Fruit fly (Drosophila melanogaster) whole organism, wandering third instar larva: ENCODE data around the gene CG5506.

ENCODE experiments used
- Abd-B ChIP-seq: fragments of >200 bp; optimal IDR thresholded peaks from 2 replicates; lab custom pipeline; 2017; ENCODE audit warnings: missing biosample characterization, missing genetic modification characterization
- CG32264 ChIP-seq: fragments of 200-800 bp; sonication (Bioruptor generic); optimal IDR thresholded peaks from 2 replicates; lab custom pipeline; 2016; ENCODE audit warnings: missing biosample characterization, missing genetic modification characterization
- CrebA ChIP-seq: fragments of 200-800 bp; sonication (Bioruptor generic); optimal IDR thresholded peaks from 2 replicates; lab custom pipeline; 2016; ENCODE audit warnings: missing biosample characterization, mild to moderate bottlenecking, missing genetic modification characterization, borderline replicate concordance
- br ChIP-seq: fragments of 200-800 bp; sonication (Bioruptor generic); optimal IDR thresholded peaks from 2 replicates; lab custom pipeline; 2016; ENCODE audit warnings: missing biosample characterization, missing genetic modification characterization
- h ChIP-seq: fragments of 200-800 bp; sonication (Bioruptor generic); optimal IDR thresholded peaks from 3 replicates; lab custom pipeline; 2016; ENCODE audit warnings: missing biosample characterization, mild to moderate bottlenecking, missing genetic modification characterization
- psq ChIP-seq: fragments of 200-800 bp; sonication (Bioruptor generic); optimal IDR thresholded peaks from 3 replicates; lab custom pipeline; 2017; ENCODE audit warnings: missing biosample characterization, mild to moderate bottlenecking, missing genetic modification characterization, moderate library complexity
- sage ChIP-seq: fragments of 200-800 bp; sonication (Bioruptor generic); optimal IDR thresholded peaks from 2 replicates; lab custom pipeline; 2016; ENCODE audit warnings: missing biosample characterization, mild to moderate bottlenecking, missing genetic modification characterization
- usp ChIP-seq: fragments of >200 bp; optimal IDR thresholded peaks from 2 replicates; lab custom pipeline; 2017; ENCODE audit warnings: missing biosample characterization, missing genetic modification characterization

DNA sequence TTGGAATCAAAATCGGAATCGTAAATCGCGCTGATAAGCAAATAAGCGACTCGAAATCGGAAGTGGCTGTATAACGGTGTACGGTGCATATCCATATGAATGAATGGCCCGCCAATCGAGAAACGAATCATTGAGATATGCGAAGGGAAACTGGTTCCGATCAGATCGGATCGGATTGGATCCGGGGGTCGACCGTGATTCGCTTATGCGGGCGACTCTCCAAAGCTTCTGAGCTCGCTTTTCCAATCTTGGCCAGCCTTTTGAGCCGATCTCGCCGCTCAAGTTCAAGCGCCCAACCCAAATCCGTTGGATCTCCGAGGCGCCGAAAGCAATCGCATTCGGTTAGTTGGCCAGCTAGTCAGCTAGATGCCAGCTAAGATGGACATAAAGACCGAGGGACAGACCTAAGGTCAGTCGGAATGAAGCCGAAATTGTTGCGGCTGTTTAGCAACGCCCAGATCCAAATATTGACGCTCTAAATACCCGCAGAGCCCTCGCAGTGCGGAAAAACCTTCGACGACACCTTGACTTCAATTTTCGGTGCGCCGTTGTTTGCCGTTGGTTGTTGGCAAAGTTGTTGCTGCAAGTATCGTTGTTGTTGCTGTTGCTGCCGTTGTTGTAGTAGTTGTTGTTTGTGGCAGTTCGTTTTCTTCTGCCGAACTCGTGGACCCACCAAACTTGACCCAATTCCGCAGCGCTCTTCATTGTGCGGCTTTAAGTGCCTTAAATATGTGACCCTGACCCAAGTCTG, 40.0 kb upstream of the CG5506 start:
- TF ChIP-seq h (GFP tag; lab: Kevin White, UChicago) (no peak), br (GFP tag; lab: Kevin White, UChicago) (no peak), usp (no peak), Abd-B (GFP tag; lab: Kevin White, UChicago) (no peak), psq (GFP tag; lab: Kevin White, UChicago) (no peak), sage (no peak), CrebA (GFP tag; lab: Kevin White, UChicago) (no peak), CG32264 (no peak)
